Fruit fly (Drosophila melanogaster) whole organism, embryonic: ENCODE results near the gene CG32161.

Experiments
- Aef1 ChIP-seq: fragments of 200-800 bp; sonication (Bioruptor generic); IDR thresholded peaks from 3 replicates; pipeline ENCODE4 v1.3.6; 2022; ENCODE audit warnings: missing biosample characterization, missing genetic modification characterization
- CG10267 ChIP-seq: fragments of 200-800 bp; sonication (Bioruptor generic); optimal IDR thresholded peaks from 2 replicates; lab custom pipeline; 2018; ENCODE audit warnings: missing biosample characterization, mild to moderate bottlenecking, missing genetic modification characterization, moderate library complexity
- CG10543 ChIP-seq: fragments of 200-800 bp; sonication (Bioruptor generic); optimal IDR thresholded peaks from 3 replicates; lab custom pipeline; 2017; ENCODE audit warnings: missing biosample characterization, mild to moderate bottlenecking, missing genetic modification characterization, moderate library complexity
- CG12942 ChIP-seq: fragments of 200-800 bp; sonication (Bioruptor generic); optimal IDR thresholded peaks from 3 replicates; lab custom pipeline; 2016; ENCODE audit warnings: missing biosample characterization, missing genetic modification characterization
- CG13123 ChIP-seq: fragments of 200-800 bp; sonication (Bioruptor generic); optimal IDR thresholded peaks from 2 replicates; lab custom pipeline; 2016; ENCODE audit warnings: missing biosample characterization, missing genetic modification characterization
- CG15514 ChIP-seq: fragments of 200-800 bp; sonication (Bioruptor generic); optimal IDR thresholded peaks from 3 replicates; lab custom pipeline; 2017; ENCODE audit warnings: missing biosample characterization, missing genetic modification characterization, mild to moderate bottlenecking, moderate library complexity, missing genetic modification reagents
- CG16813 ChIP-seq: fragments of 200-800 bp; sonication (Bioruptor generic); IDR thresholded peaks from 3 replicates; pipeline ENCODE4 v1.3.6; 2022; ENCODE audit warnings: missing biosample characterization, missing genetic modification characterization; ENCODE audit not compliant: partially characterized antibody
- CG17359 ChIP-seq: fragments of 200-800 bp; sonication (Bioruptor generic); optimal IDR thresholded peaks from 3 replicates; lab custom pipeline; 2018; ENCODE audit warnings: missing biosample characterization, mild to moderate bottlenecking, missing genetic modification characterization, moderate library complexity
- CG17568 ChIP-seq: fragments of 200-800 bp; sonication (Bioruptor generic); optimal IDR thresholded peaks from 2 replicates; lab custom pipeline; 2018; ENCODE audit warnings: missing biosample characterization, mild to moderate bottlenecking, missing genetic modification characterization, moderate library complexity
- CG2678 ChIP-seq: fragments of 200-800 bp; sonication (Bioruptor generic); optimal IDR thresholded peaks from 3 replicates; lab custom pipeline; 2019; ENCODE audit warnings: missing biosample characterization, mild to moderate bottlenecking, missing genetic modification characterization, moderate library complexity
- CG30431 ChIP-seq: fragments of 200-800 bp; sonication (Bioruptor generic); optimal IDR thresholded peaks from 2 replicates; lab custom pipeline; 2017; ENCODE audit warnings: missing biosample characterization, missing genetic modification characterization
- CG32532 ChIP-seq: fragments of 200-800 bp; sonication (Bioruptor generic); IDR thresholded peaks from 2 replicates; pipeline ENCODE4 v1.3.6; 2022; ENCODE audit warnings: missing biosample characterization, missing genetic modification characterization
- CG4617 ChIP-seq: fragments of 200-800 bp; sonication (Bioruptor generic); optimal IDR thresholded peaks from 3 replicates; lab custom pipeline; 2016; ENCODE audit warnings: missing biosample characterization, missing genetic modification characterization, borderline replicate concordance
- CG5180 ChIP-seq: fragments of 200-800 bp; sonication (Bioruptor generic); optimal IDR thresholded peaks from 3 replicates; lab custom pipeline; 2017; ENCODE audit warnings: missing biosample characterization, missing genetic modification characterization, mild to moderate bottlenecking, moderate library complexity, missing genetic modification reagents
- CG7839 ChIP-seq: fragments of 200-800 bp; sonication (Bioruptor generic); optimal IDR thresholded peaks from 3 replicates; lab custom pipeline; 2018; ENCODE audit warnings: missing biosample characterization, mild to moderate bottlenecking, missing genetic modification characterization, moderate library complexity
- CG9437 ChIP-seq: fragments of 200-800 bp; sonication (Bioruptor generic); optimal IDR thresholded peaks from 2 replicates; lab custom pipeline; 2018; ENCODE audit warnings: missing biosample characterization, mild to moderate bottlenecking, missing genetic modification characterization
- D ChIP-seq, 2 experiments: fragments of 200-800 bp in 1 of 2; fragments of >200 bp in 1 of 2; sonication (Bioruptor generic) in 1 of 2; optimal IDR thresholded peaks; 2 replicates in 1 of 2; 3 replicates in 1 of 2; lab custom pipeline; 2017; ENCODE audit warnings: mild to moderate bottlenecking in 1 of 2, missing biosample characterization in 1 of 2, missing genetic modification characterization in 1 of 2, missing genetic modification reagents in 1 of 2
- Doc2 ChIP-seq: fragments of 200-800 bp; sonication (Bioruptor generic); IDR thresholded peaks from 2 replicates; pipeline ENCODE4 v1.3.6; 2022; ENCODE audit warnings: missing biosample characterization, missing genetic modification characterization
- ERR ChIP-seq: fragments of 200-800 bp; sonication (Bioruptor generic); optimal IDR thresholded peaks from 2 replicates; lab custom pipeline; 2016; ENCODE audit warnings: missing biosample characterization, missing genetic modification characterization
- Hr3 ChIP-seq: fragments of 200-800 bp; sonication (Bioruptor generic); optimal IDR thresholded peaks from 3 replicates; lab custom pipeline; 2016; ENCODE audit warnings: missing biosample characterization, missing genetic modification characterization
- Meics ChIP-seq: fragments of 200-800 bp; sonication (Bioruptor generic); optimal IDR thresholded peaks from 2 replicates; lab custom pipeline; 2017; ENCODE audit warnings: missing biosample characterization, mild to moderate bottlenecking, missing genetic modification characterization
- Nf-YA ChIP-seq: fragments of 200-800 bp; sonication (Bioruptor generic); IDR thresholded peaks from 2 replicates; pipeline ENCODE4 v1.3.6; 2022; ENCODE audit warnings: missing biosample characterization, missing genetic modification characterization
- Nf-YB ChIP-seq: fragments of 200-800 bp; sonication (Bioruptor generic); optimal IDR thresholded peaks from 3 replicates; lab custom pipeline; 2019; ENCODE audit warnings: missing biosample characterization, mild to moderate bottlenecking, missing genetic modification characterization, moderate library complexity
- Poxn ChIP-seq: fragments of 200-800 bp; sonication (Bioruptor generic); IDR thresholded peaks from 2 replicates; pipeline ENCODE4 v1.3.6; 2022; ENCODE audit warnings: missing biosample characterization, missing genetic modification characterization
- Ptx1 ChIP-seq: fragments of 200-800 bp; sonication (Bioruptor generic); IDR thresholded peaks from 2 replicates; pipeline ENCODE4 v1.3.6; 2022; ENCODE audit warnings: missing biosample characterization, missing genetic modification characterization
- Sox102F ChIP-seq: fragments of 200-800 bp; sonication (Bioruptor generic); optimal IDR thresholded peaks from 2 replicates; lab custom pipeline; 2018; ENCODE audit warnings: missing biosample characterization, mild to moderate bottlenecking, missing genetic modification characterization, moderate library complexity
- Ssrp ChIP-seq: fragments of 200-800 bp; sonication (Bioruptor generic); optimal IDR thresholded peaks from 2 replicates; lab custom pipeline; 2018; ENCODE audit warnings: missing biosample characterization, mild to moderate bottlenecking, missing genetic modification characterization, moderate library complexity
- Trl ChIP-seq, 3 experiments: fragments of >200 bp in 2 of 3; fragments of 200-800 bp in 1 of 3; sonication (Bioruptor generic) in 1 of 3; optimal IDR thresholded peaks; 2 replicates in 1 of 3; 3 replicates in 2 of 3; lab custom pipeline; 2016 to 2017; ENCODE audit warnings: missing biosample characterization in 1 of 3, missing genetic modification characterization in 1 of 3
- bsh ChIP-seq, 2 experiments: fragments of 200-800 bp; sonication (Bioruptor generic); optimal IDR thresholded peaks; 2 replicates each; lab custom pipeline; 2017 to 2018; ENCODE audit warnings: mild to moderate bottlenecking in 2 of 2, missing biosample characterization in 2 of 2, missing genetic modification characterization in 2 of 2, moderate library complexity in 1 of 2
- btn ChIP-seq: fragments of 200-800 bp; sonication (Bioruptor generic); optimal IDR thresholded peaks from 2 replicates; lab custom pipeline; 2016; ENCODE audit warnings: missing biosample characterization, missing genetic modification characterization
- caup ChIP-seq: fragments of 200-800 bp; sonication (Bioruptor generic); optimal IDR thresholded peaks from 3 replicates; lab custom pipeline; 2017; ENCODE audit warnings: missing biosample characterization, mild to moderate bottlenecking, missing genetic modification characterization, moderate library complexity; ENCODE audit not compliant: severe bottlenecking
- da ChIP-seq: fragments of 200-800 bp; sonication (Bioruptor generic); optimal IDR thresholded peaks from 2 replicates; lab custom pipeline; 2016; ENCODE audit warnings: missing biosample characterization, missing genetic modification characterization
- fu2 ChIP-seq: fragments of 200-800 bp; sonication (Bioruptor generic); optimal IDR thresholded peaks from 2 replicates; lab custom pipeline; 2016; ENCODE audit warnings: missing biosample characterization, missing genetic modification characterization
- gfzf ChIP-seq: fragments of 200-800 bp; sonication (Bioruptor generic); optimal IDR thresholded peaks from 2 replicates; lab custom pipeline; 2016; ENCODE audit warnings: missing biosample characterization, mild to moderate bottlenecking, missing genetic modification characterization, moderate library complexity
- gsb ChIP-seq: fragments of 200-800 bp; sonication (Bioruptor generic); IDR thresholded peaks from 2 replicates; pipeline ENCODE4 v1.3.6; 2022; ENCODE audit warnings: missing biosample characterization, missing genetic modification characterization
- jing ChIP-seq: fragments of 200-800 bp; sonication (Bioruptor generic); optimal IDR thresholded peaks from 2 replicates; lab custom pipeline; 2018; ENCODE audit warnings: missing biosample characterization, mild to moderate bottlenecking, missing genetic modification characterization
- kah ChIP-seq: fragments of 200-800 bp; sonication (Bioruptor generic); optimal IDR thresholded peaks from 2 replicates; lab custom pipeline; 2018; ENCODE audit warnings: missing biosample characterization, mild to moderate bottlenecking, missing genetic modification characterization
- lov ChIP-seq, 2 experiments: fragments of 200-800 bp in 1 of 2; fragments of >200 bp in 1 of 2; sonication (Bioruptor generic) in 1 of 2; IDR thresholded peaks in 1 of 2; optimal IDR thresholded peaks in 1 of 2; 2 replicates in 1 of 2; 3 replicates in 1 of 2; pipeline versions ENCODE4 v1.3.6 to Lab custom; 2017 to 2022; ENCODE audit warnings: missing biosample characterization in 1 of 2, missing genetic modification characterization in 1 of 2
- nom ChIP-seq: fragments of 200-800 bp; sonication (Bioruptor generic); optimal IDR thresholded peaks from 2 replicates; lab custom pipeline; 2017; ENCODE audit warnings: missing biosample characterization, missing genetic modification characterization, mild to moderate bottlenecking, moderate library complexity, missing genetic modification reagents
- p53 ChIP-seq: fragments of 200-800 bp; sonication (Bioruptor generic); optimal IDR thresholded peaks from 2 replicates; lab custom pipeline; 2016; ENCODE audit warnings: missing biosample characterization, missing genetic modification characterization
- pb ChIP-seq: fragments of 200-800 bp; sonication (Bioruptor generic); optimal IDR thresholded peaks from 3 replicates; lab custom pipeline; 2016; ENCODE audit warnings: missing biosample characterization, missing genetic modification characterization
- phol ChIP-seq: fragments of 200-800 bp; sonication (Bioruptor generic); optimal IDR thresholded peaks from 3 replicates; lab custom pipeline; 2018; ENCODE audit warnings: missing biosample characterization, mild to moderate bottlenecking, missing genetic modification characterization, moderate library complexity
- pnt ChIP-seq: fragments of 200-800 bp; sonication (Bioruptor generic); optimal IDR thresholded peaks from 3 replicates; lab custom pipeline; 2016; ENCODE audit warnings: missing biosample characterization, missing genetic modification characterization
- repo ChIP-seq: fragments of 200-800 bp; sonication (Bioruptor generic); optimal IDR thresholded peaks from 2 replicates; lab custom pipeline; 2016; ENCODE audit warnings: missing biosample characterization, missing genetic modification characterization
- sisA ChIP-seq: fragments of 200-800 bp; sonication (Bioruptor generic); IDR thresholded peaks from 2 replicates; pipeline ENCODE4 v1.3.6; 2022; ENCODE audit warnings: missing biosample characterization, missing genetic modification characterization
- ttk ChIP-seq: fragments of 200-800 bp; sonication (Bioruptor generic); IDR thresholded peaks from 2 replicates; pipeline ENCODE4 v2.1.2; 2022; ENCODE audit warnings: missing biosample characterization, missing genetic modification characterization
- tx ChIP-seq: fragments of 200-800 bp; sonication (Bioruptor generic); optimal IDR thresholded peaks from 2 replicates; lab custom pipeline; 2016; ENCODE audit warnings: missing biosample characterization, missing genetic modification characterization
- wek ChIP-seq: fragments of 200-800 bp; sonication (Bioruptor generic); optimal IDR thresholded peaks from 3 replicates; lab custom pipeline; 2018; ENCODE audit warnings: missing biosample characterization, mild to moderate bottlenecking, missing genetic modification characterization, moderate library complexity
- yki ChIP-seq: fragments of >200 bp; optimal IDR thresholded peaks from 3 replicates; lab custom pipeline; 2018

CG32161 gene

DNA sequence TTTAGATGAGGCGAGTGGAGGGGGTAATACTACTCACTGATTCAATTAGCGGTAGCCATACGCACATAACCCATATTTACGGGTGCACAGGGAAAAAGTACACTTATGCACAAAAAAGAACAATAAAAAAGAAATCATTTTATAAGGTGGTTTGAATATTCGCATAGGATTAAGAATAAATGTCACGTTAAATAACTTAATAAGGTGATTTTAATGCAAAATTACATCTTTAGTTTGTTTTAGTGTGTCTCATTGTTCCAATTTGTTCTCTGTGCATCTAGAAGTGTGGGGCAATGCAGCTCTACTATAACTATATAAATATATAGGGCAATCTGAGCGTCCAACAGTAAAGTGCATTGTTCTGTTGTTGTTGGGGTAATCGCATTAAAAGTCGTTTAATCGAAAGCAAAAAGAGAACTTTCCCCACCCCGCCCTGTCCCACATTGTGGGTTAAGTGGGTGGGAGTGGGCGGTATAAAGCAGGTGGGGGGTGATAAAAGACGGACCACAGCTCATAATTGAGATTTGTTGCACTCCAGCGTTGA, 46.8 kb downstream of the CG32161 start (continued):
- TF ChIP-seq Hr3 (GFP tag; lab: Kevin White, UChicago) (no peak), phol (peak; percentile 14), Nf-YA (GFP tag; lab: Robert Waterston, UW) (no peak), CG2678 (tag; lab: Kevin White, UChicago) (peak; percentile 21), p53 (GFP tag; lab: Kevin White, UChicago) (no peak), D (optimal IDR thresholded peaks at IDR 0.05; lab: Kevin White, UChicago) (no peak), D (GFP tag; optimal IDR thresholded peaks at IDR 0.05; lab: Kevin White, UChicago) (no peak), CG5180 (GFP tag; lab: Kevin White, UChicago) (no peak), CG10543 (GFP tag; lab: Kevin White, UChicago) (no peak), da (GFP tag; lab: Kevin White, UChicago) (no peak), Ssrp (tag; lab: Kevin White, UChicago) (no peak), pnt (GFP tag; lab: Kevin White, UChicago) (no peak), Aef1 (GFP tag; lab: Robert Waterston, UW) (no peak), lov (optimal IDR thresholded peaks at IDR 0.05; lab: Kevin White, UChicago) (no peak), lov (GFP tag; IDR thresholded peaks at IDR 0.05; lab: Robert Waterston, UW) (no peak), Nf-YB (GFP tag; lab: Kevin White, UChicago) (no peak), gsb (no peak), Meics (GFP tag; lab: Kevin White, UChicago) (no peak), pb (GFP tag; lab: Kevin White, UChicago) (no peak), ttk (GFP tag; lab: Robert Waterston, UW) (no peak), wek (GFP tag; lab: Kevin White, UChicago) (no peak), CG15514 (no peak), bsh (GFP tag; optimal IDR thresholded peaks at IDR 0.05; lab: Kevin White, UChicago) (peak in 1 of 2 experiments; percentile 58), tx (GFP tag; lab: Kevin White, UChicago) (no peak), CG17359 (peak; percentile 30), CG30431 (GFP tag; lab: Kevin White, UChicago) (no peak), btn (GFP tag; lab: Kevin White, UChicago) (no peak), Ptx1 (GFP tag; lab: Robert Waterston, UW) (0 out of 2 replicates have a peak, but pooled peaks have one; percentile 9), CG13123 (no peak), kah (GFP tag; lab: Kevin White, UChicago) (no peak), CG9437 (GFP tag; lab: Kevin White, UChicago) (no peak), CG16813 (GFP tag; lab: Robert Waterston, UW) (no peak), Trl (optimal IDR thresholded peaks at IDR 0.05; lab: Kevin White, UChicago) (no peak), Trl (GFP tag; optimal IDR thresholded peaks at IDR 0.05; lab: Kevin White, UChicago) (no peak), Poxn (GFP tag; lab: Robert Waterston, UW) (no peak), gfzf (GFP tag; lab: Kevin White, UChicago) (no peak), caup (GFP tag; lab: Kevin White, UChicago) (no peak), jing (GFP tag; lab: Kevin White, UChicago) (no peak), Sox102F (GFP tag; lab: Kevin White, UChicago) (peak; percentile 37), fu2 (GFP tag; lab: Kevin White, UChicago) (no peak), CG7839 (tag; lab: Kevin White, UChicago) (no peak), ERR (GFP tag; lab: Kevin White, UChicago) (no peak), yki (no peak), CG17568 (GFP tag; lab: Kevin White, UChicago) (no peak), CG12942 (GFP tag; lab: Kevin White, UChicago) (no peak), CG32532 (GFP tag; lab: Robert Waterston, UW) (no peak), sisA (GFP tag; lab: Robert Waterston, UW) (no peak), Doc2 (GFP tag; lab: Robert Waterston, UW) (no peak), CG4617 (GFP tag; lab: Kevin White, UChicago) (no peak), repo (GFP tag; lab: Kevin White, UChicago) (no peak), nom (GFP tag; lab: Kevin White, UChicago) (no peak), CG10267 (tag; lab: Kevin White, UChicago) (no peak)
